Worm (Caenorhabditis elegans): Measurements from ENCODE around the gene C53D6.6.

C53D6.6 gene

DNA sequence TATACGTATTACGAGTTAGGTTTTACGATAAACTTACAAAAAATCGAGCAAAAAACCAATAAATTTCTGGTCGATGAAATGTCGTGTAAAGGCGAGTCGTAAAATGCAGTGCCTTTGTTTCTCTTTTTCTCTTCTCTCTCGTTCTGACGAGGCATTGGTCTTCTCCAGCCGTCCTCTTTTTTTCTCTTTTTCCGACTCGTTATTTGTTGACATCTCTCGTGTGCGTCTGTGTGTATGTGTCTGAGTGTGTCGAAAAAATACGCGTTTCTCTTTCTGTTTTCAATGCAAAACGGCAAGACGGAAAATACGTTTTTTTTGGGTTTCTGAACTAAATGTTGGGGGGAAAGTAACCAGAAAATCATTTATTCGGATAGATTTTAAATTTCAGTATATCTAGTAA is at the start of gene C53D6.6:
Gene C53D6.6, minus strand, starts transcription at position 118 of the 400 bp plus-strand sequence.
- TF ChIP-seq unc-62 (GFP tag; optimal IDR thresholded peaks at IDR 0.05) = no peak

DNA sequence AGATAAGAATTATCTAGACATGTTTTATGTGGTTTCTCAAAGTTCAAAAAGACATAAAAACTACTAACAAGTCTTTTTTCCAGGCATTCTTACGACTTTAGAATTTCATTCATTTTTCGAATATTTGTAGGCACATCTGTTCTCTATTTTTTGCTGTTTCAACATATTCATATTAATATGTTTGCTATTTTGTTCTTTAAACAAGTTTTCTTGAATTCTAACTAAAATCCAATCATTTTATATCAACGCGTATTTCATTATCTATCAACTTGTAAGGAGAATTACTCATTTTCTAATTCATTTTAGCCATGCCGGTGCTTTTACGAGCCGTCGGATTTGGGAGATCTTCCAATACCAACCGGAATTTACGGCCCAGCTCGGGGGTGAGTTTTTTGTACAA is 49.6 kb upstream of the C53D6.6 start, which contains the start of gene twk-8:
Gene twk-8, plus strand, starts transcription at position 301 of the 400 bp plus-strand sequence.
- no peak for TF ChIP-seq unc-62 (GFP tag; optimal IDR thresholded peaks at IDR 0.05)

DNA sequence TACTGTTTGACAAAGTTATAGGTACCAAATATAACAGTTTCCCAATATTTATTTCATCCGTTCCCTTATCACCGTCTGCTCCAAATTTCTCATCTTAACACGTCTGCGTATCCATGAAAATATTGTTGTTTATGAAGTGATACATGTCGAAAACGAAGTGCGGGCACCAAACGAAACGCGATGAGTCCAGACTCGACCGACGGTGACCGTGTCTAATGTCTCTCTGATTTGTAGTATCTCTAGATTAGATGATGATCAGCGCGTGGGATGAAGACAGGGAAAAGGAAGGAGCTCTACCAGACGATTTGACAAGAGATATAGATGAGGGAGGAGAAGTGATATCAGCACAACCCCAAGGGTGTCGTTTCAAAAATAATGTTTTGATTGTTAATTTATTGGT is 47.7 kb upstream of the C53D6.6 start:
- no peak for TF ChIP-seq unc-62 (GFP tag; optimal IDR thresholded peaks at IDR 0.05)

DNA sequence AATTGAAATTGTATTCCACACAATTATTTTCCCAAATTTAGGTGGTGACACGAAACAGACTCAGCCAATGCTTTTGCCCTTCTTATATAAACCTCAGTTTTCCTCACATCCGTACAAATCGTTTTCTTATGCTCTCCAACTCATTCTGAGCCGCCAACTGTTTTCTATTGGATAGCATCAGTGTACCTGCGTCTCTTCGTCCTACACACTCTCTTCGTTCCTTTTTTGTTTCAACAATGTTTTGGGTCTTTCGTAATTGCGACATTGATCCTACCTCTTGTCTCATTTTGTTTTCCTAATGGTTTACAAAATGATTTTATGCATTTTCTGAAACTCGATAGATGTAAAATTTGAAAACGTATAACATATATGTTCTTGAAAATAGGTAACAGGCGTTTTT is 46.9 kb upstream of the C53D6.6 start:
- TF ChIP-seq unc-62 (GFP tag; optimal IDR thresholded peaks at IDR 0.05) = no peak

DNA sequence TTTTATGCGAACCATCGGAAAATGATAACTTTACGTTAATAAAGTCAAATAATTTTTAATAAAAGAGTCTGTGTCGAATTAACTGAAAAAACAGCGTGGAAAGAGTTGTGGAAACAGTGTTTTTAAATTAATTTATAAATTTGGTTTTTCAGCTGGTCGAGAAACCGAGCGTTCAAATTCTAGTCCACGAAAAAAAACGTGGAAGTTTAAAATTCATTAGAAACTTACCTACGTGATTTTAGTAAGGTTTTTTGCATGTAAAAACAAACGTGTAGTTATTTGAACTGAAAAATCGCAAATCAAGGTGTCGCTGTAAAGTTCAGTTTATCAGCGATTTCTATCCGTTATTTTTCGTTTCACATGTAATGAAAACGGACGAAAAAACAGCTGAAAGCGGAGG is 46.0 kb upstream of the C53D6.6 start, which contains the start of gene mans-4:
Gene mans-4, minus strand, starts transcription at position 101 of the 400 bp plus-strand sequence.
- no peak for TF ChIP-seq unc-62 (GFP tag; optimal IDR thresholded peaks at IDR 0.05)

DNA sequence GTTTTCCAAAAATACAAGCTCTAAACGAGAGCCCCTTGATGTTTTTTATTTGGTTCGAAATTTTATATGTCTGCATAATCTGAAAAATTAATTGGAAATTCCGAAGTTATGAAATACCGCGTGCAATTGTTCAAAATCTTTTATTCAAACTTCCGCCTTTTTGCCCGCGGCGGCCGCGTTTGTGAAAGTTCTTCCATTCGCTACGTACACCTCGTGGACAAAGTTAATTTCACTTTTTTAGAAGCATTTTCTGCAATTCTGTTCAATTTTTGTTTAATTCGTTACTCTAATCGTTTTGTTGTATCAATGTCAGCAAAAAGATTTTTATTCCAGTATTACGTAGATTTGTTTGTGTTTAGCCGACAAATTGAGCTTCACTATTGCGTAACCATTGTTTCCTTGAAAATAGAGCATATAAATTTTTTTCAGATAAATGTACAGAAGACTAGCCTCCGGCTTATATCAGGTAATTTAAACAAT is 41.8 kb upstream of the C53D6.6 start, which contains the start of gene mppb-1:
Gene mppb-1, plus strand, starts transcription at position 430 of the 480 bp plus-strand sequence.
- no peak for TF ChIP-seq unc-62 (GFP tag; optimal IDR thresholded peaks at IDR 0.05)

DNA sequence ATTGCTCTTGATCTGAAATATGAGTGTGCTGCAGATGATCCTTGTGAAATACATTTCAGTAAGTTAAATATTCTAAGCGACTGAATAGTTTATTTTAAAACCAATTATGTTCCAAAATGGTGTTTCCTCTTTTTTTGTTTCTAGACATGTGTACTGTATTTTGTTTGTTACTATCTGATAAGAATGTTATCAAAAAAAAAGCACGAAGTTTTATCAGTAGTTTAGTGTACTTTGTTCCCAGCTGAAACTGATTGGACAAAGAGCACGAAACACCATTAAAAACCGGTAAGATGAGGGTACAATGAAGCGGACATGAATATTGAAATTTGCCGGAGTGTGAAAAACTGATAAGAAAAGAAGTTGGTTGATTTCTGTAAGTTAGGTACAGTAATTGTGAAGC is 37.7 kb upstream of the C53D6.6 start:
- no peak for TF ChIP-seq unc-62 (GFP tag; optimal IDR thresholded peaks at IDR 0.05)

DNA sequence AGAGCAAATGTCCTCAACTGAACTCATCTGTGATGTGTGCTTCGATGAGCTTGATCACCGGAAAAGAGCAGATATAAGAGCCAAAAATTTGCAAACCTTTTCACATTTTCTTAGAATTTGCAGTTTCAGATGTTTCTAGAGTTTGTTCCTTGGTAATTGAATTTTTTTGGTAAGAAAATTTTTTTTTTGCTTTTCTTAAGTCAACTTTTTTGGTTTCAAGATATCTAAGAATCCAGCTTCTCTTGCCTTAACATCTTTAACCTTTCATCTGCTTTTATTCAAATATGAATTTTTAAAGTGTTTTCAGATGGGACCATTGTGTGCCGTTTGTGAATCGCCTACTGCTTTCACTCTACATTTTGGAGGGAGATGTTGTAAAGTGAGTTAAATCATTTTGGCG is 37.2 kb upstream of the C53D6.6 start, which contains the start of gene nhr-11:
Gene nhr-11, plus strand, starts transcription at position 301 of the 400 bp plus-strand sequence.
- no peak for TF ChIP-seq unc-62 (GFP tag; optimal IDR thresholded peaks at IDR 0.05)

DNA sequence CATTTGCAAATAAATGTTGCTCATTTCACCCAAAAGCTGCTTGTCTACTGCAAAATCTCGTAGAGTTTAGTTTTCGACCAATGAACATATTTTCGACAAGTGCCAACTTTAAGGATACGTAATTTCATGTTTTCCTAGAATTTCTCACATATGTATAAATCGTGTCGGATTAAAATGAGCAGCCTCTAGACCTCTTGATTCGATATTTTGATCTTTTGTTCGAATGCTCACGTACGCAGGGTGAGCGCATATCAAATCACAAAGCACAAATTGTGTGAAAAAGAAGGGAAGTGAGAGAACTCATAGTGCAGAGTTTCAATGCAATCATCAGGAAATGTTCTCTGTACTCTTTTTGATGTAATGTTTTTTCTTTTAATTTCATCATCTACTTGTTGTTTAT is 31.1 kb upstream of the C53D6.6 start:
- no peak for TF ChIP-seq unc-62 (GFP tag; optimal IDR thresholded peaks at IDR 0.05)

DNA sequence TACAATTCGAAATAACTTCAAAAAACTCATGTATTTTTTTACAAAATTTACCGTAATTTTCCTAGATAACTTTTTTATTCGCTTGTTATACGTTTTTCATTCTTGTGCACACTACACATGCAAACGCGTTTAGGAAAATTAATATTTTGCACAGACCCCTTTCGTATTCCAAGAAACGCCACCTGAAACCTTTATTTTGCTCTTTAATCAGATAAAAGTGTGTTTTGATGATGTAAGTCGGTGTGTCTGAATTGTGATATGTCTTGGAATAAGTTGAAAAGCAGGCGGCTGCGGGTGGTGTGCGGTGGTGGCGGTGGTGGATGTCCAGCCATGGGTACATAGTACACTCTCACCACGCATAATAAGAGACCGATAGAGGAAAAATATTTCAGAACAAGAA is 20.9 kb upstream of the C53D6.6 start:
- no peak for TF ChIP-seq unc-62 (GFP tag; optimal IDR thresholded peaks at IDR 0.05)

DNA sequence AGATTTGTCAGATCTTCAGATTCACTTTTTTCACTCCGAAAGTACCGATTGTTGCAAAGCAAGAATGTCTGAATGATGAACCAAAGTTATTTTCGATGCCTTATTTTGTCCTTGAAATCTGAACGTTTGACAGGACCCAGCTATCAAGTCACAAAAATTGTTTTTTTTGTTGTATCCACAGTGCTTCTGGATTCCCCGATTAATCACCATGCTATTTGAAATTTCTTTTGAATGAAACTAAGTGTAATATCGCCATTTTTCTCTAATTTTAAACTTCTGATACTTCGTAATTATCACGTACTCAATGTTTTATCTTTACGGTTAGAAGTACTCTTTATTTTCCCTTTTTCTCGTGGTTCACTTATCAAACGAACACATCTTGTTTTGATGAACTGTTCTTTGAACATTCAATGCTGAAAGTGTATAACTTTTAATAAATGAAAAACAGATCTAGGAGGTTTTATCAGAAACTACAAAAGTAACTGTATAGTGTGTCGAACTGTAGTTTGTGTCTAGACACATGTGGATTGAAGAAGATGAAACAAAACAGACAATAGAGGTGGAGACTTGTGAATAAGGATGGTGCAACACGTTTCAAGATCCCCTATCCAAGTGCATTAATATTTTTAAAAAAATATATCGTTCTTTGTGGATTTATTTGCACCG is 19.2 kb upstream of the C53D6.6 start:
- TF ChIP-seq unc-62 (GFP tag; optimal IDR thresholded peaks at IDR 0.05) = no peak

DNA sequence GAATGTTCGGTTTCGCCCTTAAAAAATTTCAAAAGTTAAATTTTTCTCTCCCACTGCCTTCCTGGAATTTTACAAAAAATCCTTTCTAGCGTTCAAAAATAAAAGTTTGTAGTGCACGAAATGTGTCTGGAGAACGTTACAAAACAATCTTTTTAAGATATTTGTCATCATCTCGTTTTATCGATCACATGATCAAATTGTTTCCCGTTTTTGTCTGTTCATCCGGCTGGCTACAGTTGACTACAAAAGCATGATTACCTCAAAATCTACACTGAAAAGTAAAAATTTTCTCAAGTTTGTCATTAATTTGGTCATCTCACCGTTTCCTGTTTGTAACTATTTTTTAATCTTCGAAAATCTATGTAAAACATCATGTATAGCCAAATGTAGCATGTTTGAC is 18.6 kb upstream of the C53D6.6 start:
- TF ChIP-seq unc-62 (GFP tag; optimal IDR thresholded peaks at IDR 0.05) = no peak

DNA sequence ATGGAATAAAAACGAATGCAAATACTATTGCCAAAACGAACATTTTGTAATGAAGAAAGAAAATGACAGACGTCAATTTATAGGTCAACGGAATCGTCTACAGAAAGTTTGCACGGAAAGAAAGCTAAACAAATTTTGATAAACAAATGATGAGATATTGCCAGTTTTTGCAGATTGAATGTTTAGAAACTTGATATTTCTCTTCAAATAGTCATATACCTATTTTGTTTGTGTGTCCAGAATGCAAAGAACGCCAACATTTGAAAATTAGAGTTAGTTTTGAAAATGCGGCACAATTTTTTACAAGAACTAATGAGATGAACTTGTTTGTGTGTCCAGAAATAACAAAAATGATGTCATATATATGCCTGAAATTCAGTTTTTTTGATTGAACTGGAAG is 12.8 kb upstream of the C53D6.6 start, which contains the start of gene Y73F4A.1:
Gene Y73F4A.1, minus strand, starts transcription at position 101 of the 400 bp plus-strand sequence.
- TF ChIP-seq unc-62 (GFP tag; optimal IDR thresholded peaks at IDR 0.05) = no peak

DNA sequence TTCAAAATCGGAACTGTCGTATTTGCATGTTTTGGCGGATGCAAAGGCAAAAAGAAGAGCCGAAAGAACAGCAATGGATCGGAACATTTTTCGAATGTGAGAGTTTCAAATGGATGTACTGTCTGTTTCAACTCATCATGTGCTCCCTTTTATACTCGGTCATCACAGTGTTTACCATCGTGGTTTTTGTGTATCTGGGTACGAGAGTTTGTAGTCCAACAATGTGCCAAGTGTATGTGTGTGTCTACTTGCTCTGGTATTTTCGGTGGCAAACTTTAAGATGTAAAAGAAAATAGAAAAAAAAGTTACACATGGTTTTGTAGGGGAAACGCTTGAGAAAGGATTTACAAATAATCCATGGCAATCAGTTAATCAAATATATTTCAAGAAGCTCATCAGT is 10.8 kb upstream of the C53D6.6 start, which contains the start of gene Y73F4A.2:
Gene Y73F4A.2, minus strand, starts transcription at position 124 of the 400 bp plus-strand sequence.
- no peak for TF ChIP-seq unc-62 (GFP tag; optimal IDR thresholded peaks at IDR 0.05)

DNA sequence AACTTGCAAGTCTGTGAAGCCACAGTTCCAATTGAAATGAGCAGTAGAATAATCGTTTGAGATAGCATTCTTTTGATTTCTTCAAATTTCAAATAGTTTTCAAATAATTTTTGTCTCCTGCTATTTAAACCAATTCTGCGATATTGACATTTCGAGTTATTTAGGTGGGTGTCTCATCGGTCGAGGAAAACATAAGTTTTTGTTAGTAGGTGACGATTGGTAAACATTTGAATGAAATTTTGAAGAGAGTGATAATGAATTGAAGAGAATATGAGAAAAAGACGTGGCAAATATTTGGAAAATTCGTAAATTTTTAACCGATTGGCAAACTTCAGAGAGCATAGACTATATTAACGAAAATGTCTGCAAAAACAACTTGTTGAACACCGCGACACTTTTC is 7.9 kb upstream of the C53D6.6 start, which contains the start of gene Y73F4A.3:
Gene Y73F4A.3, minus strand, starts transcription at position 101 of the 400 bp plus-strand sequence.
- TF ChIP-seq unc-62 (GFP tag; optimal IDR thresholded peaks at IDR 0.05) = no peak

DNA sequence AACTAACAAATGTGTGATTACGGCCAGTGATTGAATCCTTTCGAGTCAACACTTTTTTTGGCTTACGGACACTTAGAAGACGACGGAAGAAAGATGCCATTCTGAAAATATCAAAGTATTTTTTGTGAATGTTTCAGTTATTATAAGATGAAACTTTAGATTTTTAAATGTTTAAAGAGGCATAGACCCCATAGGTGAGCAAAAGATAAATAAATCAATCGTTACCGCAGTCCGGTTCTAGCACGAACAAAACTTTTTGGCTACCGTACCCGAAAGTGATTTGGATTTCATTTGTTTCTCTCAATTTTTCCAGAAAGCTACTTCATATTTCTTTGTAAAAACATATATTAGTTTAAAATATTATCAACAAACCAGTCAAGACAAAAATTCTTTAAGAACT is 4.6 kb upstream of the C53D6.6 start, which contains the start of gene C53D6.7:
Gene C53D6.7, minus strand, starts transcription at position 101 of the 400 bp plus-strand sequence.
- TF ChIP-seq unc-62 (GFP tag; optimal IDR thresholded peaks at IDR 0.05) = no peak

DNA sequence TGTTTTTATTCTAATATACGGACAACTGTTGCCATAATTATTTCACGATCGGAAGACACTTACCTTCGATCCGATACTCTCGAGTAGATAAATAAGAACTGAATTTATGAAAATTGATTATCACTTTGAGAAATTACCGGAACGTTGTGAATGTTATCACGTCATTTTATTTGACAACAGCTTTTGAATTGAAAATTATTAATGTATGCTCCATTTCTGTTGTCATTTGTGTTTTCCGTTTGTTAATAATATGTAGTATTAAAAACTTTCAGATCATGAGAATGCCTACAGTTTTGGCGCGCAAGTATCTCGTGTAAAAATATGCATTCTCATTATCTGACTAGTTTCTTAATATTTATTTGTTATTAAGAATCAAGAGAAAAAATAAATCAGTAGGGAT is 1.9 kb upstream of the C53D6.6 start, which contains the start of gene C53D6.10:
Gene C53D6.10, minus strand, starts transcription at position 101 of the 400 bp plus-strand sequence.
- TF ChIP-seq unc-62 (GFP tag; optimal IDR thresholded peaks at IDR 0.05) = no peak

Data from whole organism, dauer.